Worm (Caenorhabditis elegans): ENCODE results near the gene C33F10.12.
A peak's percentile ranks its signal among the peaks of the same experiment; 100 is the strongest.

C33F10.12 gene

DNA sequence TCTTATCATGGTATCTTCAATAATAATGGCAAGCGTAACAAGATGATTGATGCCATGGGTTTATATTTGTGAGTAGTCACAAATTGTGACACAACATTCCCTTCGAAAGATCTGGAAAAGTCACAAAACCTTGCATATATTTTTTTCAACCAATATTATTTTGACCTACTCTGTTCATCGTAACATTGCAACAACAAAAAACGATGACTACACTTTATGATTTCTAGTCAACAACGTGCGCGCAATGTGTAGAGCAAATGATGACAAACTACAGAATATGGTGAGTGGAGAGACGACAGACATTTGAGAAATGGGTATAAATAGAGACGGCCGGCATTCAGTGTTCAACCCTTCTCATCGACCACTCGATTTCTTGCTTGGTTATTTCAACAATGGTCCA, 44.2 kb upstream of the C33F10.12 start, which contains the start of gene gst-7 (continued):
- no peak for TF ChIP-seq ceh-88 (GFP tag; IDR thresholded peaks at IDR 0.05)
- TF ChIP-seq xbp-1 (tag; optimal IDR thresholded peaks at IDR 0.05) = no peak

DNA sequence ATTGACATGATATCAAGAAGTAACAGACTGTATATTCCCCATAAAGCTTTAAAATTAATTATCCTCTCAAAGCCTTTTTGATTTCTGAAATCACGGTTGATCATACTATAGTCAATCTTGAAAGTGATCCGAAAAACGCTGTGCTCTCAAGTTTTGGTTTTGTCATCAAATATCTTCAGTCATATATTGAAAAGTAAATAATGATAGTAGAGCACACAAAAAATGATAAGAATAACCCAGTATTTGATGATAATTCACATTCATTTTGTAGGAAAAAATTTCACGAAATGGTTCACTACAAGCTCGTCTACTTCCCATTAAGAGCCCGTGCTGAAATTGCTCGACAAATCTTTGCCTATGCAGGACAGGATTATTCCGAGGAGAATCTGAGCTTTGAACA, 42.1 kb upstream of the C33F10.12 start, which contains the start of gene gst-6:
Gene gst-6 (plus strand): TSS at position 263 of the 400 bp plus-strand sequence.
- TF ChIP-seq hpl-2 (GFP tag; optimal IDR thresholded peaks at IDR 0.05) (no peak), elt-2 (tag; optimal IDR thresholded peaks at IDR 0.05) (peak; percentile 63)

DNA sequence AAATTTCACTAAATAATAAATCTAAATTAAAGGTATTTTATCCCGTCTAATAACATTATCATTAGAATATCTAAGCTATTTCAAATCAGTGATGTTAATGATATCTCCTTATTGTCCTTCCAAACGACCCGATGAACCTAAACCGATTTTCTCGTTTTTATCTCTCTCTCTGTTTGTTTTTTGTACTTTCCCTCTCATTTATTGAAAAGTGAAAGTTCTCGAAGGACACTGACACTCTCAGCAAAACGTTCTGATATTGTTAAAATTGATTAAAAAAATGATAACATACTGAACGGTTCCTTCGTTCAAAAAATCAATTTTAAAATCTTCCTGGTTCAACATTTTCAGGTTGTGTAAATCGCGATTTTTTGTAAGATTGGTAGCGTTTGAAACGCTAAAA, 38.5 kb upstream of the C33F10.12 start, which contains the start of gene F11G11.13:
Gene F11G11.13 (minus strand): TSS at position 89 of the 400 bp plus-strand sequence.
- TF ChIP-seq ceh-63 (GFP tag; optimal IDR thresholded peaks at IDR 0.05) (no peak), blmp-1 (tag; optimal IDR thresholded peaks at IDR 0.05) (peak; percentile 90), ceh-90 (tag; optimal IDR thresholded peaks at IDR 0.05) (no peak), mef-2 (tag; optimal IDR thresholded peaks at IDR 0.05) (no peak), mab-9 (GFP tag; IDR thresholded peaks at IDR 0.05) (no peak), nhr-85 (tag) (peak; percentile 55), unc-62 (GFP tag; optimal IDR thresholded peaks at IDR 0.05) (no peak), ceh-82 (tag; optimal IDR thresholded peaks at IDR 0.05) (no peak), elt-3 (tag; optimal IDR thresholded peaks at IDR 0.05) (peak in 1 of 6 experiments; percentile 7)

DNA sequence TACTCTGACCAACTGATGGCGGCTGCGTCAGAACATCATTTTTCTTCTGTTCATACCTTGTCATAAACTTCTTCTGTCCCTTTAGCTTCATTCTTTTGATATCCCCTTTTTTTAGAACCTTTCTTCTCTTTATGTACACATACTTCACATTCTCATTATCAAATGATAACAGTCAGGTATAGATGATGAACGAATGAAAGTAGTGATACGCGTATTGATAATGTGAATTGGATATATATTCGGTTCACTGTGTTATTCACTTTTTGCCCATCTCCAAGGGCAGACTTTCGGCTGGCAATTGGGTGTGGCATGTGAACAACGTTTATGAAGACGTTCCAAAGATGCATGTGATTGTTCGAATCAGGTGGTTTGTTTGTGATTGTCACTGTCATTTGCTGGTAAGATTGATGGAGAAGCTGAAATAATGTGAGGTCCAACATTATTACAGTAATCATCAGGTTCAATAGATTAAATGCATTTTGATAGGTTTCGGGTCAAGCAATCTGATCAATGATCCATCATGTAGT, 36.8 kb upstream of the C33F10.12 start, which contains the start of gene F11G11.15:
Gene F11G11.15 (plus strand): TSS at position 511 of the 527 bp plus-strand sequence.
- TF ChIP-seq lsy-2 (tag; optimal IDR thresholded peaks at IDR 0.05) = no peak
- peak in 1 of 6 experiments; percentile 5 for TF ChIP-seq elt-3 (tag; optimal IDR thresholded peaks at IDR 0.05)
- TF ChIP-seq fkh-4 (tag; optimal IDR thresholded peaks at IDR 0.05; ENCODE audit: borderline replicate concordance) = no peak
- peak; percentile 77 for TF ChIP-seq blmp-1 (tag; optimal IDR thresholded peaks at IDR 0.05)

DNA sequence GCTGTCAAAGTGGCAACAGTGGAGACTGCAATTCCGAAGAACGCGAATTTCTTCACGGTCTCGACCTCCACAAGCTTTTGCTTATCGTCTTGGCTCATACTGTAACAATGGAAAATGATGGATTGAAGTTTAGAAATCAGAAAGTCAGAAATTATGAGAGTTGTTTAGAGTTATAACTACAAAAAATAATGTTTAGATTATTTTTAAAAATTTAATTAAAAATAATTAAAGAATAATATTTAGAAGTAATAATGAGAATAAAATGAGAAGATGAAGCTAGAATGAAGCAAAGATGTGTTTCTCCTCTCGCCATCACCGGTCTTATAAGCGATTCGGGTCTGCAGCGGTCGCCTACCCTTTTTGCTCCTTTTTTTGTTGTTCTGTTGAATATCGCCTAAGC, 35.5 kb upstream of the C33F10.12 start, which contains the start of gene col-73:
Gene col-73 (minus strand): TSS at position 101 of the 400 bp plus-strand sequence.
- no peak for TF ChIP-seq pag-3 (tag; optimal IDR thresholded peaks at IDR 0.05; ENCODE audit: borderline replicate concordance, insufficient read depth)
- TF ChIP-seq blmp-1 (tag; optimal IDR thresholded peaks at IDR 0.05) = no peak
- no peak for TF ChIP-seq Y116A8C.19 (tag; optimal IDR thresholded peaks at IDR 0.05; ENCODE audit: borderline replicate concordance)
- no peak for TF ChIP-seq nhr-71 (tag; optimal IDR thresholded peaks at IDR 0.05)
- no peak for TF ChIP-seq nhr-28 (tag; optimal IDR thresholded peaks at IDR 0.05)
- TF ChIP-seq snu-23 (GFP tag; optimal IDR thresholded peaks at IDR 0.05) = no peak
- TF ChIP-seq nhr-11 (tag; optimal IDR thresholded peaks at IDR 0.05) = no peak
- TF ChIP-seq ztf-4 (tag; optimal IDR thresholded peaks at IDR 0.05) = no peak
- TF ChIP-seq nhr-84 (tag; optimal IDR thresholded peaks at IDR 0.05) = no peak
- TF ChIP-seq pqm-1 (tag; optimal IDR thresholded peaks at IDR 0.05) = no peak

DNA sequence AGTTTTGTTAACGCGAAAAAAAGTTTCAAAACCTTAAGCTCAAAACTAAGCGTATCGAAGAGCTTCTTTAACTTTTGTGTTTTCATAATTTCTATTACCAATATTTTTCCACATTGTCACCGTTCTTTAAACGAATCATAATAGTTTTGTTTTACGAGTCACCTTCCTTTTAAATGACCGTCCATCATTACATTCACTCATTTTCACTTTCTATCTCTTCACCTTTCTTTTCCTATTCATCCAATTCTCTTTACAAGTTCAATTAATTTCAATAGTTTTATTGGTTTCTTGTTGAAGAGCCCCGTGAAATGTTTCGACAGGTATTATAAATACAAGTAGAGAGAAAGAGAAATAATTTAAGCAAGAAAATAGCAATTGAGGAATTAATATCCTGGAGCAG, 34.3 kb upstream of the C33F10.12 start:
- TF ChIP-seq swsn-7 (tag; optimal IDR thresholded peaks at IDR 0.05) (no peak), fos-1 (tag; optimal IDR thresholded peaks at IDR 0.05) (no peak), blmp-1 (tag; optimal IDR thresholded peaks at IDR 0.05) (peak; percentile 67), ceh-63 (GFP tag; optimal IDR thresholded peaks at IDR 0.05) (no peak)

DNA sequence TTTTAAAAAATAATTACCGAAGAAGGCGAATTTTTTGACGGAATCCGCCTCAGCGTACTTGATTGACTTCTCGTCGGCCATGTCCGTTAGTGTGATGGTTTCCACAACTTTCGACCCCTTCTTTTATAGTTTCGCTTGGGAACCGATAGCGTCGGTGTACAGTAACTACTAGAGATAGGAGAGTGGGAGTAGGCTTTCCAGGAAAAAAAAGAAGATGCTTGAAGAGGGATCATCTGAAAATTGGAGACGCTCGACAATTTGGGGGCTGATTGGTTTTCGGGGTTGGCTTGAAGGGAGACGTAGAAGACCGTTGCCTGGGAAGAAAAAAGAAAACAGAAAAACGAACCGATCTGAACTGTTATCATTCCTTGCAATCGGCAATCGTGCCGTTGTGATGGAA, 33.1 kb upstream of the C33F10.12 start, which contains the start of gene col-20:
Gene col-20 (minus strand): TSS at position 101 of the 400 bp plus-strand sequence.
- TF ChIP-seq jun-1 (tag; optimal IDR thresholded peaks at IDR 0.05) = no peak
- no peak for TF ChIP-seq tlp-1 (tag; optimal IDR thresholded peaks at IDR 0.05)
- no peak for TF ChIP-seq efl-1 (optimal IDR thresholded peaks at IDR 0.05)
- TF ChIP-seq efl-1 (GFP tag; optimal IDR thresholded peaks at IDR 0.05 in 1 of 2) = peak in 1 of 2 experiments; percentile 65
- no peak for TF ChIP-seq dsc-1 (tag; optimal IDR thresholded peaks at IDR 0.05)

Data from whole organism, L1 larva.